Worm (Caenorhabditis elegans) whole organism, L1 larva: ENCODE measurements around the gene T16G12.13.
A peak's percentile ranks its signal among the peaks of the same experiment; 100 is the strongest.

Experiments used
- C04F5.9 ChIP-seq: sonication (generic microtip); optimal IDR thresholded peaks from 2 replicates; lab custom pipeline; 2016; ENCODE audit warnings: missing genetic modification characterization, missing compliant biosample characterization
- C34B4.2 ChIP-seq: sonication (generic microtip); optimal IDR thresholded peaks from 2 replicates; lab custom pipeline; 2017; ENCODE audit warnings: mild to moderate bottlenecking, missing genetic modification characterization, missing compliant biosample characterization
- F16B12.6 ChIP-seq: fragments of 150-350 bp; optimal IDR thresholded peaks from 2 replicates; lab custom pipeline; 2014; ENCODE audit warnings: missing biosample characterization, missing genetic modification characterization
- alr-1 ChIP-seq: fragments of 200-800 bp; sonication (Bioruptor generic); optimal IDR thresholded peaks from 2 replicates; lab custom pipeline; 2018; ENCODE audit warnings: borderline replicate concordance, mild to moderate bottlenecking, missing genetic modification characterization, missing compliant biosample characterization
- aly-2 ChIP-seq: fragments of 150-350 bp; optimal IDR thresholded peaks from 2 replicates; lab custom pipeline; 2014; ENCODE audit warnings: missing biosample characterization, missing genetic modification characterization
- ama-1 ChIP-seq: fragments of 150-350 bp; optimal IDR thresholded peaks from 2 replicates; lab custom pipeline; 2014
- blmp-1 ChIP-seq: fragments of 150-350 bp; optimal IDR thresholded peaks from 2 replicates; lab custom pipeline; 2014; ENCODE audit warnings: missing biosample characterization, missing genetic modification characterization
- ceh-8 ChIP-seq: fragments of 200-800 bp; sonication (Bioruptor generic); optimal IDR thresholded peaks from 2 replicates; lab custom pipeline; 2018; ENCODE audit warnings: mild to moderate bottlenecking, missing genetic modification characterization, moderate library complexity, missing compliant biosample characterization
- ceh-90 ChIP-seq: sonication (generic microtip); optimal IDR thresholded peaks from 2 replicates; lab custom pipeline; 2016; ENCODE audit warnings: missing genetic modification characterization, missing compliant biosample characterization
- ces-1 ChIP-seq: fragments of 150-350 bp; optimal IDR thresholded peaks from 2 replicates; lab custom pipeline; 2014; ENCODE audit warnings: missing biosample characterization, missing genetic modification reagents, missing genetic modification characterization
- dsc-1 ChIP-seq: sonication (generic microtip); optimal IDR thresholded peaks from 2 replicates; lab custom pipeline; 2016; ENCODE audit warnings: mild to moderate bottlenecking, missing genetic modification characterization, missing compliant biosample characterization
- elt-3 ChIP-seq, 6 experiments: fragments of 150-350 bp in 1 of 6; sonication (generic microtip); optimal IDR thresholded peaks; 2 replicates each; lab custom pipeline; 2017 to 2018; ENCODE audit warnings: missing biosample characterization in 6 of 6, missing genetic modification characterization in 6 of 6, inconsistent platforms in 1 of 6
- fkh-10 ChIP-seq: sonication (generic microtip); optimal IDR thresholded peaks from 2 replicates; lab custom pipeline; 2017; ENCODE audit warnings: missing biosample characterization, missing genetic modification reagents, missing genetic modification characterization
- fkh-4 ChIP-seq: sonication (generic microtip); optimal IDR thresholded peaks from 2 replicates; lab custom pipeline; 2016; ENCODE audit warnings: missing compliant biosample characterization, missing genetic modification characterization, borderline replicate concordance
- fkh-8 ChIP-seq: sonication (generic microtip); optimal IDR thresholded peaks from 2 replicates; lab custom pipeline; 2016; ENCODE audit warnings: mild to moderate bottlenecking, missing genetic modification characterization, missing compliant biosample characterization
- fos-1 ChIP-seq: fragments of 150-350 bp; optimal IDR thresholded peaks from 2 replicates; lab custom pipeline; 2014; ENCODE audit warnings: missing biosample characterization, missing genetic modification characterization
- hlh-17 ChIP-seq: fragments of 200-800 bp; sonication (Bioruptor generic); optimal IDR thresholded peaks from 2 replicates; lab custom pipeline; 2018; ENCODE audit warnings: missing genetic modification characterization, mild to moderate bottlenecking, missing compliant biosample characterization, moderate library complexity, borderline replicate concordance
- hpl-2 ChIP-seq: fragments of 150-350 bp; optimal IDR thresholded peaks from 2 replicates; lab custom pipeline; 2014; ENCODE audit warnings: missing biosample characterization, missing genetic modification reagents, missing genetic modification characterization
- isw-1 ChIP-seq: fragments of 200-800 bp; sonication (Bioruptor generic); IDR thresholded peaks from 2 replicates; pipeline ENCODE4 v1.3.6; 2022; ENCODE audit warnings: missing genetic modification characterization, missing compliant biosample characterization
- jun-1 ChIP-seq: fragments of 150-350 bp; optimal IDR thresholded peaks from 2 replicates; lab custom pipeline; 2014; ENCODE audit warnings: missing biosample characterization, missing genetic modification reagents, missing genetic modification characterization
- lin-13 ChIP-seq: fragments of 150-350 bp; optimal IDR thresholded peaks from 2 replicates; lab custom pipeline; 2014; ENCODE audit warnings: missing biosample characterization, missing genetic modification reagents, missing genetic modification characterization
- lin-14 ChIP-seq: fragments of 200-800 bp; sonication (Bioruptor generic); optimal IDR thresholded peaks from 2 replicates; lab custom pipeline; 2018; ENCODE audit warnings: mild to moderate bottlenecking, missing genetic modification characterization, moderate library complexity, missing compliant biosample characterization
- lin-15B ChIP-seq: fragments of 150-350 bp; sonication (generic microtip); optimal IDR thresholded peaks from 3 replicates; lab custom pipeline; 2014; ENCODE audit warnings: missing biosample characterization, missing genetic modification characterization
- lin-35 ChIP-seq, 2 experiments: fragments of 150-350 bp; optimal IDR thresholded peaks; 2 replicates each; lab custom pipeline; 2014; ENCODE audit warnings: missing biosample characterization in 2 of 2, missing genetic modification characterization in 2 of 2, missing genetic modification reagents in 2 of 2
- lsy-2 ChIP-seq, 2 experiments: fragments of 150-350 bp; optimal IDR thresholded peaks; 2 replicates each; lab custom pipeline; 2014; ENCODE audit warnings: missing biosample characterization in 2 of 2, missing genetic modification characterization in 2 of 2
- mab-9 ChIP-seq: fragments of 200-800 bp; sonication (Bioruptor generic); IDR thresholded peaks from 2 replicates; pipeline ENCODE4 v1.3.6; 2022; ENCODE audit warnings: missing genetic modification reagents, missing genetic modification characterization, missing compliant biosample characterization
- mdl-1 ChIP-seq, 2 experiments: fragments of 150-350 bp; optimal IDR thresholded peaks; 2 replicates each; lab custom pipeline; 2014 to 2017; ENCODE audit warnings: missing biosample characterization in 2 of 2, missing genetic modification characterization in 2 of 2, inconsistent platforms in 1 of 2
- mep-1 ChIP-seq: fragments of 150-350 bp; optimal IDR thresholded peaks from 2 replicates; lab custom pipeline; 2014; ENCODE audit warnings: missing biosample characterization, missing genetic modification characterization
- nhr-20 ChIP-seq: sonication (generic microtip); optimal IDR thresholded peaks from 2 replicates; lab custom pipeline; 2016; ENCODE audit warnings: mild to moderate bottlenecking, missing genetic modification characterization, missing compliant biosample characterization
- nhr-28 ChIP-seq: fragments of 150-350 bp; optimal IDR thresholded peaks from 2 replicates; lab custom pipeline; 2014; ENCODE audit warnings: missing biosample characterization, missing genetic modification characterization
- nhr-47 ChIP-seq: sonication (generic microtip); optimal IDR thresholded peaks from 2 replicates; lab custom pipeline; 2016; ENCODE audit warnings: mild to moderate bottlenecking, missing genetic modification characterization, moderate library complexity, missing compliant biosample characterization
- nhr-71 ChIP-seq: sonication (generic microtip); optimal IDR thresholded peaks from 2 replicates; lab custom pipeline; 2016; ENCODE audit warnings: mild to moderate bottlenecking, missing genetic modification characterization, moderate library complexity, missing compliant biosample characterization
- nhr-84 ChIP-seq: sonication (generic microtip); optimal IDR thresholded peaks from 2 replicates; lab custom pipeline; 2017; ENCODE audit warnings: missing biosample characterization, missing genetic modification characterization
- nhr-90 ChIP-seq: sonication (generic microtip); optimal IDR thresholded peaks from 2 replicates; lab custom pipeline; 2016; ENCODE audit warnings: mild to moderate bottlenecking, missing genetic modification characterization, missing compliant biosample characterization; ENCODE audit not compliant: poor library complexity
- pag-3 ChIP-seq: sonication (generic microtip); optimal IDR thresholded peaks from 2 replicates; lab custom pipeline; 2017; ENCODE audit warnings: missing genetic modification characterization, mild to moderate bottlenecking, missing compliant biosample characterization, antibody characterized with exemption, borderline replicate concordance; ENCODE audit not compliant: insufficient read depth
- pax-3 ChIP-seq: fragments of 200-800 bp; sonication (Bioruptor generic); optimal IDR thresholded peaks from 2 replicates; lab custom pipeline; 2018; ENCODE audit warnings: mild to moderate bottlenecking, missing genetic modification characterization, moderate library complexity, missing compliant biosample characterization
- pqm-1 ChIP-seq: sonication (generic microtip); optimal IDR thresholded peaks from 3 replicates; lab custom pipeline; 2017; ENCODE audit warnings: missing biosample characterization, missing genetic modification characterization
- skn-1 ChIP-seq: fragments of 150-350 bp; optimal IDR thresholded peaks from 2 replicates; lab custom pipeline; 2014; ENCODE audit warnings: missing biosample characterization, missing genetic modification characterization
- snu-23 ChIP-seq: sonication (generic microtip); optimal IDR thresholded peaks from 2 replicates; lab custom pipeline; 2016; ENCODE audit warnings: missing genetic modification characterization, missing compliant biosample characterization
- sptf-1 ChIP-seq: fragments of 150-350 bp; optimal IDR thresholded peaks from 2 replicates; lab custom pipeline; 2014; ENCODE audit warnings: missing biosample characterization, missing genetic modification characterization
- unc-30 ChIP-seq: sonication (generic microtip); optimal IDR thresholded peaks from 2 replicates; lab custom pipeline; 2017; ENCODE audit warnings: missing biosample characterization, missing genetic modification characterization
- xbp-1 ChIP-seq: sonication (generic microtip); optimal IDR thresholded peaks from 2 replicates; lab custom pipeline; 2016; ENCODE audit warnings: missing genetic modification characterization, missing compliant biosample characterization
- zag-1 ChIP-seq: fragments of 150-350 bp; optimal IDR thresholded peaks from 2 replicates; lab custom pipeline; 2014; ENCODE audit warnings: missing biosample characterization, missing genetic modification characterization
- zip-4 ChIP-seq: fragments of 200-800 bp; sonication (Bioruptor generic); optimal IDR thresholded peaks from 2 replicates; lab custom pipeline; 2018; ENCODE audit warnings: mild to moderate bottlenecking, missing genetic modification characterization, moderate library complexity, missing compliant biosample characterization
- ztf-4 ChIP-seq: fragments of 150-350 bp; optimal IDR thresholded peaks from 2 replicates; lab custom pipeline; 2014; ENCODE audit warnings: missing biosample characterization, missing genetic modification characterization

Gene T16G12.13

ce11 chrIII:10027947-10028346 lies 32.7 kb upstream of the T16G12.13 start, which contains the start of gene ins-23:
TSS of gene ins-23 (plus strand) at chrIII:10028247.
- TF ChIP-seq lin-13 (no peak), nhr-90 (tag; lab: Kevin White, UChicago) (no peak), sptf-1 (no peak), nhr-28 (no peak), ama-1 (no peak), isw-1 (GFP tag; lab: Robert Waterston, UW) (no peak), ceh-90 (no peak), pqm-1 (no peak), fkh-4 (tag; lab: Kevin White, UChicago) (no peak), ceh-8 (no peak)

- peak; percentile 60 for TF ChIP-seq ceh-8
- TF ChIP-seq pag-3 (tag; lab: Kevin White, UChicago) = no peak
- TF ChIP-seq, all 84 proteins: peak for 1
Observed at ce11 chrIII:10030549-10030948, 30.1 kb upstream of the T16G12.13 start, which contains the start of gene M04D8.4. TSS of gene M04D8.4 (minus strand) at chrIII:10030649.

- TF ChIP-seq fkh-4 (tag; lab: Kevin White, UChicago) (no peak), nhr-47 (tag; lab: Kevin White, UChicago) (no peak), mab-9 (no peak), aly-2 (tag; lab: Kevin White, UChicago) (no peak), nhr-84 (tag; lab: Kevin White, UChicago) (no peak), mdl-1 (tag; optimal IDR thresholded peaks at IDR 0.05; lab: Kevin White, UChicago) (no peak), skn-1 (tag; lab: Kevin White, UChicago) (no peak), C04F5.9 (tag; lab: Kevin White, UChicago) (no peak), lin-14 (GFP tag; lab: Kevin White, UChicago) (no peak), lin-15B (tag; lab: Kevin White, UChicago) (no peak), blmp-1 (tag; lab: Kevin White, UChicago) (no peak)
Observed at ce11 chrIII:10033213-10033612, 27.5 kb upstream of the T16G12.13 start, which contains the start of gene M04D8.5. TSS of gene M04D8.5 (minus strand) at chrIII:10033313.

- TF ChIP-seq fos-1 (tag; lab: Kevin White, UChicago) (no peak), C34B4.2 (tag; lab: Kevin White, UChicago) (no peak), hlh-17 (GFP tag; lab: Kevin White, UChicago) (no peak), elt-3 (tag; optimal IDR thresholded peaks at IDR 0.05; lab: Kevin White, UChicago) (no peak)
Observed at ce11 chrIII:10033881-10034280, 26.8 kb upstream of the T16G12.13 start, which contains the start of gene M04D8.8. TSS of gene M04D8.8 (plus strand) at chrIII:10034181.

- peak; percentile 34 for TF ChIP-seq ztf-4
- peak; percentile 29 for TF ChIP-seq pax-3 (tag; lab: Kevin White, UChicago)
- TF ChIP-seq nhr-47 (tag; lab: Kevin White, UChicago) = peak; percentile 79
- TF ChIP-seq nhr-71 = peak; percentile 84
- peak; percentile 17 for TF ChIP-seq fkh-10 (GFP tag; lab: Kevin White, UChicago)
- TF ChIP-seq jun-1 (tag; lab: Kevin White, UChicago) = no peak
- no peak for TF ChIP-seq pqm-1
- peak; percentile 20 for TF ChIP-seq mep-1 (tag; lab: Kevin White, UChicago)
- peak; percentile 13 for TF ChIP-seq nhr-20 (tag; lab: Kevin White, UChicago)
- TF ChIP-seq zip-4 (GFP tag; lab: Kevin White, UChicago) = no peak
- peak; percentile 98 for TF ChIP-seq fkh-8
- TF ChIP-seq xbp-1 (tag; lab: Kevin White, UChicago) = peak; percentile 27
- TF ChIP-seq ama-1 = no peak
- TF ChIP-seq C04F5.9 (tag; lab: Kevin White, UChicago) = no peak
- TF ChIP-seq alr-1 (tag; lab: Kevin White, UChicago) = no peak
- TF ChIP-seq ces-1 (GFP tag; lab: Kevin White, UChicago) = no peak
- no peak for TF ChIP-seq elt-3 (tag; optimal IDR thresholded peaks at IDR 0.05; lab: Kevin White, UChicago)
- TF ChIP-seq hpl-2 = no peak
- peak; percentile 29 for TF ChIP-seq dsc-1 (tag; lab: Kevin White, UChicago)
- TF ChIP-seq lsy-2 (tag; optimal IDR thresholded peaks at IDR 0.05; lab: Kevin White, UChicago) = no peak
- no peak for TF ChIP-seq unc-30 (tag; lab: Kevin White, UChicago)
- TF ChIP-seq C34B4.2 (tag; lab: Kevin White, UChicago) = no peak
- TF ChIP-seq zag-1 (tag; lab: Kevin White, UChicago) = no peak
- no peak for TF ChIP-seq snu-23 (GFP tag; lab: Kevin White, UChicago)
- TF ChIP-seq F16B12.6 (tag; lab: Kevin White, UChicago) = no peak
- TF ChIP-seq lin-35 (GFP tag; optimal IDR thresholded peaks at IDR 0.05; lab: Kevin White, UChicago) = no peak
Observed at ce11 chrIII:10035783-10036182, 24.9 kb upstream of the T16G12.13 start, which contains the start of gene xbx-3. TSS of gene xbx-3 (plus strand) at chrIII:10035945.
